Fruit fly (Drosophila melanogaster): ENCODE data around the gene mRpS24.

The mRpS24 gene

DNA sequence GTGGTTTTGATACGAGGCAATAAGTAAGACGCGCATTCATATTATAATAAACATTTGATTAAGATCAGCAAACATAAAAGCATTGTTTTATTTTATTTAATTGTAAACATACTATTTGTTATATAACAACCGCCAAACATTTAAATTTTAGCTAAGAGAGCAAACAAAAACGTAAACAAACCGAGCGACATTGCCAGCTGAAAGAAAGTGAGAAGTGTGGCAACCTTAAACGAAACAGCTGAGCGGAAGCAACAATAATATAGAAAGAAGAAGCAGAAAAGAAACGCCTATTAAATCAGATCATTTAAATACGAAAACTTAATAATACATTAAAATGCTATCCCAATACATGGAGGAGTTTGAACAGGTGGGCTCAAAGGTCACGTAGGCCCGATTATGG, 28.8 kb downstream of the mRpS24 start, which contains the start of gene Sec10 (continued):
- TF ChIP-seq CG32767 (GFP tag; IDR thresholded peaks at IDR 0.05) (no peak), bbx (GFP tag; IDR thresholded peaks at IDR 0.05; ENCODE audit: partially characterized antibody) (no peak), sima (GFP tag; optimal IDR thresholded peaks at IDR 0.05) (no peak), hth (optimal IDR thresholded peaks at IDR 0.05) (no peak), CG7357 (GFP tag; IDR thresholded peaks at IDR 0.05) (no peak), PHDP (tag; optimal IDR thresholded peaks at IDR 0.05) (no peak), CG30431 (GFP tag; optimal IDR thresholded peaks at IDR 0.05) (no peak), Stat92E (GFP tag; optimal IDR thresholded peaks at IDR 0.05) (no peak), oc (tag; optimal IDR thresholded peaks at IDR 0.05) (no peak), sob (GFP tag; IDR thresholded peaks at IDR 0.05) (no peak), CG17385 (GFP tag; optimal IDR thresholded peaks at IDR 0.05) (peak; percentile 97), HmgZ (tag; optimal IDR thresholded peaks at IDR 0.05) (peak; percentile 43), ken (GFP tag; IDR thresholded peaks at IDR 0.05) (no peak), so (GFP tag; IDR thresholded peaks at IDR 0.05) (no peak), TFAM (GFP tag; optimal IDR thresholded peaks at IDR 0.05) (no peak), CG12659 (GFP tag; optimal IDR thresholded peaks at IDR 0.05) (no peak), mld (GFP tag; IDR thresholded peaks at IDR 0.05; ENCODE audit: partially characterized antibody) (no peak), ewg (GFP tag; optimal IDR thresholded peaks at IDR 0.05) (no peak), GATAe (GFP tag; conservative IDR thresholded peaks at IDR 0.05) (no peak), Sry-δ (GFP tag; optimal IDR thresholded peaks at IDR 0.05) (peak; percentile 14), H2.0 (GFP tag; IDR thresholded peaks at IDR 0.05) (no peak), CG8388 (GFP tag; optimal IDR thresholded peaks at IDR 0.05) (no peak), wdn (GFP tag; IDR thresholded peaks at IDR 0.05) (no peak), CG10274 (GFP tag; optimal IDR thresholded peaks at IDR 0.05) (no peak), CG10979 (tag; optimal IDR thresholded peaks at IDR 0.05) (no peak), crol (GFP tag; IDR thresholded peaks at IDR 0.05) (no peak), CG10209 (GFP tag; optimal IDR thresholded peaks at IDR 0.05) (no peak), wor (GFP tag; IDR thresholded peaks at IDR 0.05) (no peak), tin (GFP tag; optimal IDR thresholded peaks at IDR 0.05) (no peak), zfh2 (GFP tag; optimal IDR thresholded peaks at IDR 0.05) (no peak), dysf (GFP tag; IDR thresholded peaks at IDR 0.05) (no peak), Nf-YC (tag; optimal IDR thresholded peaks at IDR 0.05) (no peak), Sox100B (GFP tag; optimal IDR thresholded peaks at IDR 0.05) (no peak), Dad (GFP tag; optimal IDR thresholded peaks at IDR 0.05) (no peak)

DNA sequence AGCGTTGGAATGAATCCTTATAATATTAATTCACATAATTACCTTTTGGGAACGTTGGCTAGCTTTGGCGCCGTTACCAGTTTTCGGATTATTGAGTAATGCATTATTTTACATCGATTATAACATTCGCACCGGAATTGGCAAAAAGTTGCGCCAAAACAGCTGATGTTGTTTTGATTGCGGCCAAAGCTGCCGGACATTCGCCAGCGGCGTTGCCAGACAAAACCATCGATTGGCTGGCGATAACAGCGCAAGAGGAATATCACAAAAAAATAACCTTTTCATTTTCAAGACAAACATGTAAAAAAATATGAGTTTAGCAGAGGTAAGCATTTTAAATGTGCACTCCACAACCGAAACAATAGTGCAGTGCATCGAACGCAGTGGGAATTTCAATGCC, 33.3 kb downstream of the mRpS24 start, which contains the start of the genes GatB and Tsc1:
TSS of gene GatB (minus strand) at position 176 of the 400 bp plus-strand sequence.
TSS of gene Tsc1 (plus strand) at position 228 of the 400 bp plus-strand sequence.
- TF ChIP-seq CG7987 (GFP tag; optimal IDR thresholded peaks at IDR 0.05): no peak
- no peak for TF ChIP-seq B-H1 (GFP tag; IDR thresholded peaks at IDR 0.05)
- peak; percentile 43 for TF ChIP-seq Ets65A (GFP tag)
- no peak for TF ChIP-seq gro (GFP tag; optimal IDR thresholded peaks at IDR 0.05)
- peak; percentile 34 for TF ChIP-seq nmo (GFP tag; optimal IDR thresholded peaks at IDR 0.05)
- TF ChIP-seq Myb (GFP tag; optimal IDR thresholded peaks at IDR 0.05): peak; percentile 19
- TF ChIP-seq Dref (GFP tag; IDR thresholded peaks at IDR 0.05): peak; percentile 61
- TF ChIP-seq Six4 (GFP tag; optimal IDR thresholded peaks at IDR 0.05): no peak
- TF ChIP-seq CG6791 (GFP tag; IDR thresholded peaks at IDR 0.05; ENCODE audit: partially characterized antibody): peak; percentile 56; the same call in 1 of the 3 replicates
- no peak for TF ChIP-seq TFAM (GFP tag; optimal IDR thresholded peaks at IDR 0.05)
- peak; percentile 38; the same call in 1 of the 3 replicates for TF ChIP-seq knrl (GFP tag; IDR thresholded peaks at IDR 0.05; ENCODE audit: partially characterized antibody)
- no peak for TF ChIP-seq wdn (GFP tag; IDR thresholded peaks at IDR 0.05)
- no peak for TF ChIP-seq ken (GFP tag; IDR thresholded peaks at IDR 0.05)
- TF ChIP-seq Fer1 (GFP tag; optimal IDR thresholded peaks at IDR 0.05): no peak
- TF ChIP-seq Neu2 (GFP tag; optimal IDR thresholded peaks at IDR 0.05; ENCODE audit: borderline replicate concordance): peak; percentile 73
- peak; percentile 65 for TF ChIP-seq Dp (GFP tag; optimal IDR thresholded peaks at IDR 0.05)
- TF ChIP-seq Sox100B (GFP tag; optimal IDR thresholded peaks at IDR 0.05): no peak
- TF ChIP-seq crp (GFP tag; optimal IDR thresholded peaks at IDR 0.05): peak; percentile 67 to 95
- peak; percentile 48 for TF ChIP-seq trem (tag; optimal IDR thresholded peaks at IDR 0.05)
- TF ChIP-seq Scr (GFP tag; IDR thresholded peaks at IDR 0.05; ENCODE audit: partially characterized antibody): peak; percentile 37
- TF ChIP-seq Camta (GFP tag; optimal IDR thresholded peaks at IDR 0.05): no peak
- no peak for TF ChIP-seq pros (GFP tag; optimal IDR thresholded peaks at IDR 0.05)
